Fruit fly (Drosophila melanogaster) whole organism, pupa: Measurements from ENCODE around the gene CG3529.

Source experiments
- CG10348 ChIP-seq: fragments of 200-800 bp; sonication (Bioruptor generic); IDR thresholded peaks from 2 replicates; pipeline ENCODE4 v1.3.6; 2022; ENCODE audit warnings: missing biosample characterization, missing genetic modification characterization
- CG12605 ChIP-seq: fragments of 200-800 bp; sonication (Bioruptor generic); IDR thresholded peaks from 2 replicates; pipeline ENCODE4 v1.3.6; 2022; ENCODE audit warnings: missing biosample characterization, missing genetic modification characterization
- CG13204 ChIP-seq: fragments of 200-800 bp; sonication (Bioruptor generic); optimal IDR thresholded peaks from 2 replicates; lab custom pipeline; 2018; ENCODE audit warnings: missing biosample characterization, mild to moderate bottlenecking, missing genetic modification characterization, moderate library complexity
- CG14655 ChIP-seq: fragments of 200-800 bp; sonication (Bioruptor generic); optimal IDR thresholded peaks from 3 replicates; lab custom pipeline; 2017; ENCODE audit warnings: mild to moderate bottlenecking, missing biosample characterization, missing genetic modification reagents, missing genetic modification characterization
- CG15710 ChIP-seq: fragments of 200-800 bp; sonication (Bioruptor generic); optimal IDR thresholded peaks from 2 replicates; lab custom pipeline; 2018; ENCODE audit warnings: missing biosample characterization, mild to moderate bottlenecking, missing genetic modification characterization, moderate library complexity
- CG17806 ChIP-seq: fragments of 200-800 bp; sonication (Bioruptor generic); optimal IDR thresholded peaks from 2 replicates; lab custom pipeline; 2018; ENCODE audit warnings: missing biosample characterization, mild to moderate bottlenecking, missing genetic modification characterization, moderate library complexity
- CG32121 ChIP-seq: fragments of 200-800 bp; sonication (Bioruptor generic); IDR thresholded peaks from 2 replicates; pipeline ENCODE4 v1.3.6; 2022; ENCODE audit warnings: missing biosample characterization, missing genetic modification characterization
- CG34367 ChIP-seq: fragments of 200-800 bp; sonication (Bioruptor generic); optimal IDR thresholded peaks from 2 replicates; lab custom pipeline; 2018; ENCODE audit warnings: missing biosample characterization, mild to moderate bottlenecking, missing genetic modification characterization
- CG4496 ChIP-seq: fragments of 200-800 bp; sonication (Bioruptor generic); IDR thresholded peaks from 3 replicates; pipeline ENCODE4 v1.3.6; 2022; ENCODE audit warnings: missing biosample characterization, missing genetic modification characterization
- CG8159 ChIP-seq: fragments of 200-800 bp; sonication (Bioruptor generic); optimal IDR thresholded peaks from 3 replicates; lab custom pipeline; 2018; ENCODE audit warnings: missing biosample characterization, mild to moderate bottlenecking, missing genetic modification characterization, moderate library complexity
- CG8301 ChIP-seq: fragments of 200-800 bp; sonication (Bioruptor generic); optimal IDR thresholded peaks from 2 replicates; lab custom pipeline; 2018; ENCODE audit warnings: missing biosample characterization, mild to moderate bottlenecking, missing genetic modification characterization
- CG9948 ChIP-seq: fragments of 200-800 bp; sonication (Bioruptor generic); optimal IDR thresholded peaks from 2 replicates; lab custom pipeline; 2018; ENCODE audit warnings: missing biosample characterization, mild to moderate bottlenecking, missing genetic modification characterization, moderate library complexity
- D1 ChIP-seq: fragments of 200-800 bp; sonication (Bioruptor generic); optimal IDR thresholded peaks from 2 replicates; lab custom pipeline; 2018; ENCODE audit warnings: missing biosample characterization, mild to moderate bottlenecking, missing genetic modification characterization, moderate library complexity
- EcR ChIP-seq: fragments of 200-800 bp; sonication (Bioruptor generic); optimal IDR thresholded peaks from 3 replicates; lab custom pipeline; 2019; ENCODE audit warnings: missing biosample characterization, missing genetic modification characterization, mild to moderate bottlenecking, moderate library complexity, missing genetic modification reagents
- Ets98B ChIP-seq: fragments of 200-800 bp; sonication (Bioruptor generic); IDR thresholded peaks from 2 replicates; pipeline ENCODE4 v1.3.6; 2022; ENCODE audit warnings: missing biosample characterization, missing genetic modification characterization
- Pif1A ChIP-seq: fragments of 200-800 bp; sonication (Bioruptor generic); optimal IDR thresholded peaks from 3 replicates; lab custom pipeline; 2016; ENCODE audit warnings: missing biosample characterization, missing genetic modification characterization
- Pif1B ChIP-seq: fragments of 200-800 bp; sonication (Bioruptor generic); optimal IDR thresholded peaks from 3 replicates; lab custom pipeline; 2016; ENCODE audit warnings: missing biosample characterization, missing genetic modification characterization
- Snoo ChIP-seq: fragments of 200-800 bp; sonication (Bioruptor generic); optimal IDR thresholded peaks from 3 replicates; lab custom pipeline; 2017; ENCODE audit warnings: missing biosample characterization, mild to moderate bottlenecking, missing genetic modification characterization, inconsistent platforms
- gl ChIP-seq: fragments of 200-800 bp; sonication (Bioruptor generic); optimal IDR thresholded peaks from 2 replicates; lab custom pipeline; 2018; ENCODE audit warnings: missing biosample characterization, mild to moderate bottlenecking, missing genetic modification characterization
- rn ChIP-seq: fragments of 200-800 bp; sonication (Bioruptor generic); IDR thresholded peaks from 2 replicates; pipeline ENCODE4 v1.3.6; 2022; ENCODE audit warnings: missing biosample characterization, missing genetic modification characterization

The CG3529 gene

DNA sequence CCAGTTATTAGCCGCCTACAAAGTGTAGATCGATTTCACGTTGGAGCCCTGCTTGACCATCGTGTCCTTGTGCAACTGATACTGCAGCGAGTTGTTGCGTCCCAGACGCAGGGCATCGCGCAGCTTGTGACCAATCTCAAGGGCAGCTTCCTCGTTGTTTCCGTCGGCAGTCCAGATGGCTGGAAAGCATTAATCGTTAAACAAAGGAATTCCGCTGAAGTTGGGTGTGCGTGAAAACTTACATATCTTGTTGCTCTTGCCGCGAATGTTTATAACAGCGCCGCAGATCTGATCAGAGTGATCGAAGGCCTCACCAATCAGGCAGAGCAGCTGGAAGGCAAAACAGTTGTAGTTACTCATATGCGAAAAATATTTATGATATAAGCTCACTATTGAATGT is 46.8 kb upstream of the CG3529 start:
- no peak for TF ChIP-seq gl
- TF ChIP-seq EcR (GFP tag; lab: Kevin White, UChicago), result peak; percentile 63

DNA sequence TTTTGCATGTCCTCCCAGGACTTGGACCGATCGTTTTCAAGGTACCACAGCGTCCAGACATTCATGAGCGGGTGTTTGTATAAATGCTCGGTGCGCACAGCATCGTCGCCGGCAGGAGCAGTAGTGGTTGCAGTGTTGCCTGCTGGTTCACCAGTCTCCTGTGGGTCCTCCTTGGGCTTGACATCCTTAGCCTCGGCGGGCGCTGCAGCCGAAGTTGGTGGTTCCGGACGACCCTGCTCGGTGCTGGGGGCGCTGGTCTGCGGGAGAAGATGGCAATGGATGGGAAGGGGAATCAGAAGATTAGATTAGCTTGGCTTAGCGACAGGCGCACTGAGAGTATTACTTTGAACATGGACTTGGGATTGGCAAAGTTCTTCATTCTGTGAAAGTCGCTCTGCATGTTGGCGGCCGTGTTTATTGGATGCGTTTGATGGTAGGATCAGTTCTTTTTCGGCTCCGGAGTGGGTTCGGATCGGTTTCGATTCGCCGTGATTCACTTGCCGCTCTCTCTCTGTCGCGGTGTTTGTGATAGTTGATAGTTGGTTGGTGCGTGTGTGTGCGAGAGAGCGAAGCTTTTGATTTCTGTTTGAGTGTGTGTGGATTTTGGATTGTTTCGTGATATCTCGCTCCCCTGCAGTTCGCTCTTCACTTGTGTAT is 45.8 kb upstream of the CG3529 start:
- TF ChIP-seq CG4496 (GFP tag; lab: Robert Waterston, UW), result peak; percentile 8; the same call in 1 of the 3 replicates
- no peak for TF ChIP-seq CG14655 (GFP tag; lab: Kevin White, UChicago)

dm6 chr3L:9401354-9402156 is 45.1 kb upstream of the CG3529 start:
- TF ChIP-seq CG17806 (tag; lab: Kevin White, UChicago), result no peak
- TF ChIP-seq Pif1B (GFP tag; lab: Kevin White, UChicago), result peak; percentile 21
- peak; percentile 23 for TF ChIP-seq EcR (GFP tag; lab: Kevin White, UChicago)
- TF ChIP-seq Ets98B (GFP tag; lab: Robert Waterston, UW), result peak; percentile 22; the same call in 1 of the 2 replicates

dm6 chr3L:9402157-9402890 is 44.3 kb upstream of the CG3529 start, which contains the start of gene eIF4E1:
TSS of gene eIF4E1 (minus strand) at chr3L:9402460.
- no peak for TF ChIP-seq CG12605 (GFP tag; lab: Robert Waterston, UW)

- no peak for TF ChIP-seq EcR (GFP tag; lab: Kevin White, UChicago)
- no peak for TF ChIP-seq CG8301 (tag; lab: Kevin White, UChicago)
- no peak for TF ChIP-seq CG34367 (tag; lab: Kevin White, UChicago)
- no peak for TF ChIP-seq CG13204
- TF ChIP-seq CG12605 (GFP tag; lab: Robert Waterston, UW), result no peak
- no peak for TF ChIP-seq Pif1B (GFP tag; lab: Kevin White, UChicago)
- no peak for TF ChIP-seq CG4496 (GFP tag; lab: Robert Waterston, UW)
- no peak for TF ChIP-seq CG32121 (GFP tag; lab: Robert Waterston, UW)
- TF ChIP-seq CG17806 (tag; lab: Kevin White, UChicago), result no peak
- TF ChIP-seq Pif1A, result no peak
These were observed 42.2 kb upstream of the CG3529 start, which contains the start of gene Cpr67B for dm6 chr3L:9404497-9404896. TSS of gene Cpr67B (plus strand) at chr3L:9404797.

DNA sequence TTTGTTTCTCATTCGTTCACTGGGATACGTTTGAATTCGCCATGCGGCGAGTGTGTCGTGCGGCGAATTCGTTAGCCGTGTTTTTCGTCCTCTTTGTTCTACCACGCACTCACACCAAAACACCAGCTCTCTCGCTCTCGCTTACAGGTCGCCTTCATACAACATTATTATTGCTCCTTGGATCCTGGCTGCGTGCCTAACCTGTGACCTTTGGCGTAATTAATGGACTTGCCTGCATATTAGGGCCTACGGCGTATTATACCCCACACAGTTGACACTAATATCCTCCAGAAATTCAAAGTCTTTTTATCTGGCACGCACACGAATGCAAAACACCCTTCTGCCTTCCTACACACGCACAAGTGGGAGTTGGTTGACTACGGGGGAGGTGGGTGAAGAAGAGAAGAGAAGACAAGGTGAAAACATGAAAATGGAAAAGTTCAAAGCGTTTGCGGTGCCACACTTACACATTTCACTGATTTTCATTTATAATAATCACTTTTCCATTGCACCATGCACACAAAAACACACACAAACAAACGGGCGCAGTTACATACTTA is 36.6 kb upstream of the CG3529 start:
- TF ChIP-seq CG10348 (GFP tag; lab: Robert Waterston, UW) (no peak), D1 (no peak), EcR (GFP tag; lab: Kevin White, UChicago) (no peak), CG4496 (GFP tag; lab: Robert Waterston, UW) (no peak), CG15710 (tag; lab: Kevin White, UChicago) (no peak), Ets98B (GFP tag; lab: Robert Waterston, UW) (no peak), CG9948 (tag; lab: Kevin White, UChicago) (no peak), CG12605 (GFP tag; lab: Robert Waterston, UW) (no peak), CG14655 (GFP tag; lab: Kevin White, UChicago) (no peak), CG8301 (tag; lab: Kevin White, UChicago) (no peak), gl (no peak), Snoo (no peak), CG8159 (tag; lab: Kevin White, UChicago) (no peak), rn (no peak), CG17806 (tag; lab: Kevin White, UChicago) (no peak), CG34367 (tag; lab: Kevin White, UChicago) (no peak)
